Fruit fly (Drosophila melanogaster): ENCODE results near the gene BBS8.

BBS8 gene

DNA sequence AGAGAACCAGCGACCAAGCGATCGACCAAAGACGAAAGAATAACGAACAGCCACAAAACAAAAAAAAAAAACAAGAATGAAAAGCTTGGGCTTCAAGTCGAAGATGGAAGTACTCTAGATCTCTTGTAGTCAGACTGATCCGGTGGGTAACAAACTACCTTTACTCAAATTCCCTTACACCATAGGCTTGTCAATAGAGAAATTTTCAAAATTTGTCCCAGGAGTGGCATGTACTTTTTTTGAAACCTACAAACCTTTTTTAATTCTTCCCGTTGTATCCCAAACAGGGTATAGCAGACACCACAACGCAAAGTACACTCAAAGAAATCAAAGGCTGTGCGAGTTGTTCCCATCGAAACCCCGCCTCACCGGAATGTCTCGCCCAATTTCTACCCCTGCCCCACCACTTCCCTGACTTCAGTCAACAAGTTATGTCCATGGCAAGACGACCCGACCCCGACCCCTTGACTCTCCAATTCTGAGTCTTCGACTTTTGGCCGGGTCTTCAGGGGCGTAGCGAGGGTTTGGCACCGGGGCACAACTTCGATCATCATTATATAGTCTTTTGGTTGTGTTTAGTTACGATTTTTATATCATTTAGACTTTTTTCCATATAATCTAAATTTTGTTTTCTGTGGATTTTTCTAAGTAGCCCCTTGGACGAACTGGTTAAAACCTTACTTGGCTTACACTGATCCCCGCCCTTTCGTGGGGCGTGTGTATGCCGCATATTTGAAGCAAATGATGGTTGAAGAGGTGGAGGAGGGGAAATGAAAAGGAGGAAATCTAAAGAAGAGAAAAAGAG is 7.2 kb downstream of the BBS8 start (continued):
- no peak for TF ChIP-seq NC2α (GFP tag; optimal IDR thresholded peaks at IDR 0.05)
- peak; percentile 26; the same call in 1 of the 2 replicates for TF ChIP-seq E2f2 (GFP tag; IDR thresholded peaks at IDR 0.05)
- TF ChIP-seq Taf1 (GFP tag; IDR thresholded peaks at IDR 0.05): no peak
- peak; percentile 62; the same call in 1 of the 3 replicates for TF ChIP-seq zfh1 (GFP tag; IDR thresholded peaks at IDR 0.05)
- peak; percentile 41 for TF ChIP-seq CG1602 (GFP tag; optimal IDR thresholded peaks at IDR 0.05)
- TF ChIP-seq bab2 (GFP tag; optimal IDR thresholded peaks at IDR 0.05): peak; percentile 23
- peak; percentile 64 for TF ChIP-seq NFAT (GFP tag; IDR thresholded peaks at IDR 0.05)
- TF ChIP-seq CG12155 (GFP tag; optimal IDR thresholded peaks at IDR 0.05): peak; percentile 44
- TF ChIP-seq bcd (GFP tag; optimal IDR thresholded peaks at IDR 0.05): peak; percentile 51
- TF ChIP-seq CG7357 (GFP tag; IDR thresholded peaks at IDR 0.05): peak; percentile 37; the same call in 2 of the 3 replicates
- no peak for TF ChIP-seq CG12219 (GFP tag; optimal IDR thresholded peaks at IDR 0.05)
- TF ChIP-seq jing (GFP tag; optimal IDR thresholded peaks at IDR 0.05): peak; percentile 1
- TF ChIP-seq insv (GFP tag; optimal IDR thresholded peaks at IDR 0.05): no peak
- no peak for TF ChIP-seq nerfin-2 (GFP tag; IDR thresholded peaks at IDR 0.05; ENCODE audit: partially characterized antibody)
- TF ChIP-seq grn (GFP tag; optimal IDR thresholded peaks at IDR 0.05): no peak
- TF ChIP-seq tup (GFP tag; optimal IDR thresholded peaks at IDR 0.05): no peak
- TF ChIP-seq CG10565 (GFP tag; optimal IDR thresholded peaks at IDR 0.05): no peak
- peak; percentile 36 for TF ChIP-seq pros (GFP tag; optimal IDR thresholded peaks at IDR 0.05)
- no peak for TF ChIP-seq Doc3 (GFP tag; IDR thresholded peaks at IDR 0.05; ENCODE audit: partially characterized antibody)
- TF ChIP-seq dmrt99B (tag; optimal IDR thresholded peaks at IDR 0.05): peak; percentile 25
- peak; percentile 97 for TF ChIP-seq Ets65A (GFP tag)
- TF ChIP-seq CG10147 (GFP tag; optimal IDR thresholded peaks at IDR 0.05): no peak
- no peak for TF ChIP-seq sens-2 (GFP tag; IDR thresholded peaks at IDR 0.05)
- TF ChIP-seq CG13894 (tag; optimal IDR thresholded peaks at IDR 0.05): peak; percentile 41
- no peak for TF ChIP-seq CG8281 (tag; optimal IDR thresholded peaks at IDR 0.05)
- TF ChIP-seq Bteb2 (GFP tag; optimal IDR thresholded peaks at IDR 0.05): peak; percentile 23
- TF ChIP-seq CG12299 (tag; optimal IDR thresholded peaks at IDR 0.05): peak; percentile 5
- TF ChIP-seq row (GFP tag; IDR thresholded peaks at IDR 0.05): peak; percentile 66; the same call in 2 of the 3 replicates
- no peak for TF ChIP-seq YL-1 (GFP tag; optimal IDR thresholded peaks at IDR 0.05)
- no peak for TF ChIP-seq z (GFP tag; IDR thresholded peaks at IDR 0.05)
- TF ChIP-seq her (GFP tag; optimal IDR thresholded peaks at IDR 0.05): peak; percentile 45
- peak; percentile 20 for TF ChIP-seq CG10209 (GFP tag; optimal IDR thresholded peaks at IDR 0.05)
- TF ChIP-seq CG3726 (GFP tag; IDR thresholded peaks at IDR 0.05): no peak
- TF ChIP-seq CG13296 (GFP tag; optimal IDR thresholded peaks at IDR 0.05): no peak
- no peak for TF ChIP-seq mld (GFP tag; IDR thresholded peaks at IDR 0.05; ENCODE audit: partially characterized antibody)
- TF ChIP-seq ara (GFP tag; IDR thresholded peaks at IDR 0.05): peak; percentile 58; the same call in 1 of the 2 replicates
- no peak for TF ChIP-seq CrebB (tag; optimal IDR thresholded peaks at IDR 0.05)
- TF ChIP-seq BtbVII (GFP tag; optimal IDR thresholded peaks at IDR 0.05): no peak
- no peak for TF ChIP-seq Hand (GFP tag; optimal IDR thresholded peaks at IDR 0.05)
- TF ChIP-seq CG9437 (GFP tag; optimal IDR thresholded peaks at IDR 0.05): no peak
- TF ChIP-seq Tbp (GFP tag; optimal IDR thresholded peaks at IDR 0.05): no peak
- no peak for TF ChIP-seq klu (GFP tag; IDR thresholded peaks at IDR 0.05)
- TF ChIP-seq C15 (GFP tag; IDR thresholded peaks at IDR 0.05): no peak
- TF ChIP-seq Sry-β (GFP tag; optimal IDR thresholded peaks at IDR 0.05): no peak
- peak; percentile 0 for TF ChIP-seq ab (GFP tag; optimal IDR thresholded peaks at IDR 0.05)
- peak; percentile 44 for TF ChIP-seq Max (GFP tag; optimal IDR thresholded peaks at IDR 0.05)
- no peak for TF ChIP-seq CG6791 (GFP tag; IDR thresholded peaks at IDR 0.05; ENCODE audit: partially characterized antibody)
- peak; percentile 14 for TF ChIP-seq CG12769 (tag; optimal IDR thresholded peaks at IDR 0.05)
- TF ChIP-seq CG9932 (GFP tag; IDR thresholded peaks at IDR 0.05): peak; percentile 61
